Fruit fly (Drosophila melanogaster) whole organism, prepupa: Measurements from ENCODE around the gene Teh1.
A peak's percentile ranks its signal among the peaks of the same experiment; 100 is the strongest.

Source experiments
- Blimp-1 ChIP-seq: fragments of 200-800 bp; sonication (Bioruptor generic); optimal IDR thresholded peaks from 3 replicates; lab custom pipeline; 2017; ENCODE audit warnings: missing biosample characterization, missing genetic modification characterization, mild to moderate bottlenecking, moderate library complexity, missing genetic modification reagents
- CG10631 ChIP-seq: fragments of 200-800 bp; sonication (Bioruptor generic); optimal IDR thresholded peaks from 2 replicates; lab custom pipeline; 2016; ENCODE audit warnings: missing biosample characterization, missing genetic modification characterization
- CG11294 ChIP-seq: fragments of 200-800 bp; sonication (Bioruptor generic); IDR thresholded peaks from 2 replicates; pipeline ENCODE4 v1.3.6; 2022; ENCODE audit warnings: missing biosample characterization, missing genetic modification characterization
- CG11762 ChIP-seq: fragments of 200-800 bp; sonication (Bioruptor generic); optimal IDR thresholded peaks from 3 replicates; lab custom pipeline; 2016; ENCODE audit warnings: missing biosample characterization, missing genetic modification characterization; ENCODE audit not compliant: insufficient read depth
- CG11902 ChIP-seq: fragments of 200-800 bp; sonication (Bioruptor generic); optimal IDR thresholded peaks from 3 replicates; lab custom pipeline; 2016; ENCODE audit warnings: missing biosample characterization, missing genetic modification characterization
- CG15336 ChIP-seq: fragments of 200-800 bp; sonication (Bioruptor generic); IDR thresholded peaks from 2 replicates; pipeline ENCODE4 v1.3.6; 2022; ENCODE audit warnings: missing biosample characterization, missing genetic modification characterization
- CG1621 ChIP-seq: fragments of 200-800 bp; sonication (Bioruptor generic); optimal IDR thresholded peaks from 3 replicates; lab custom pipeline; 2018; ENCODE audit warnings: missing biosample characterization, mild to moderate bottlenecking, missing genetic modification characterization
- CG16779 ChIP-seq: fragments of 200-800 bp; sonication (Bioruptor generic); optimal IDR thresholded peaks from 3 replicates; lab custom pipeline; 2017; ENCODE audit warnings: missing biosample characterization, mild to moderate bottlenecking, missing genetic modification characterization
- CG3032 ChIP-seq: fragments of 200-800 bp; optimal IDR thresholded peaks from 2 replicates; lab custom pipeline; 2019; ENCODE audit warnings: missing biosample characterization, mild to moderate bottlenecking, missing genetic modification characterization, moderate library complexity
- CG31627 ChIP-seq: fragments of 200-800 bp; sonication (Bioruptor generic); optimal IDR thresholded peaks from 3 replicates; lab custom pipeline; 2016; ENCODE audit warnings: missing biosample characterization, missing genetic modification characterization
- CG34406 ChIP-seq: fragments of 200-800 bp; sonication (Bioruptor generic); optimal IDR thresholded peaks from 3 replicates; lab custom pipeline; 2016; ENCODE audit warnings: missing biosample characterization, missing genetic modification characterization
- CG4318 ChIP-seq: fragments of 200-800 bp; sonication (Bioruptor generic); optimal IDR thresholded peaks from 3 replicates; lab custom pipeline; 2017; ENCODE audit warnings: missing biosample characterization, mild to moderate bottlenecking, missing genetic modification characterization
- CG6163 ChIP-seq: fragments of 200-800 bp; sonication (Bioruptor generic); IDR thresholded peaks from 3 replicates; pipeline ENCODE4 v1.3.6; 2022; ENCODE audit warnings: missing biosample characterization, missing genetic modification characterization
- CG6808 ChIP-seq: fragments of 200-800 bp; sonication (Bioruptor generic); optimal IDR thresholded peaks from 3 replicates; lab custom pipeline; 2017; ENCODE audit warnings: missing biosample characterization, missing genetic modification characterization, mild to moderate bottlenecking, moderate library complexity, missing genetic modification reagents
- CG6854 ChIP-seq: fragments of 200-800 bp; sonication (Bioruptor generic); optimal IDR thresholded peaks from 2 replicates; lab custom pipeline; 2017; ENCODE audit warnings: missing biosample characterization, mild to moderate bottlenecking, missing genetic modification characterization
- CG9139 ChIP-seq: fragments of 200-800 bp; sonication (Bioruptor generic); optimal IDR thresholded peaks from 3 replicates; lab custom pipeline; 2017; ENCODE audit warnings: missing biosample characterization, mild to moderate bottlenecking, missing genetic modification characterization
- Eip75B ChIP-seq: fragments of 200-800 bp; sonication (Bioruptor generic); optimal IDR thresholded peaks from 3 replicates; lab custom pipeline; 2016; ENCODE audit warnings: missing biosample characterization, missing genetic modification characterization
- Eip78C ChIP-seq: fragments of 200-800 bp; sonication (Bioruptor generic); peaks from one replicate; lab custom pipeline; 2016; ENCODE audit warnings: missing biosample characterization, missing genetic modification characterization
- Ets21C ChIP-seq: fragments of 200-800 bp; sonication (Bioruptor generic); optimal IDR thresholded peaks from 3 replicates; lab custom pipeline; 2016; ENCODE audit warnings: missing biosample characterization, missing genetic modification characterization
- Ets96B ChIP-seq: fragments of 200-800 bp; optimal IDR thresholded peaks from 2 replicates; lab custom pipeline; 2019; ENCODE audit warnings: missing biosample characterization, mild to moderate bottlenecking, missing genetic modification characterization, moderate library complexity
- Gug ChIP-seq: fragments of 200-800 bp; sonication (Bioruptor generic); IDR thresholded peaks from 2 replicates; pipeline ENCODE4 v1.3.6; 2022; ENCODE audit warnings: missing biosample characterization, missing genetic modification characterization
- Hr38 ChIP-seq: sonication (Bioruptor generic); optimal IDR thresholded peaks from 2 replicates; lab custom pipeline; 2016; ENCODE audit warnings: missing biosample characterization, missing genetic modification characterization
- Hr39 ChIP-seq: fragments of 200-800 bp; sonication (Bioruptor generic); optimal IDR thresholded peaks from 2 replicates; lab custom pipeline; 2016; ENCODE audit warnings: missing biosample characterization, missing genetic modification characterization
- Hr4 ChIP-seq: fragments of 200-800 bp; sonication (Bioruptor generic); optimal IDR thresholded peaks from 3 replicates; lab custom pipeline; 2016; ENCODE audit warnings: missing biosample characterization, missing genetic modification characterization
- Lpt ChIP-seq: fragments of 200-800 bp; sonication (Bioruptor generic); optimal IDR thresholded peaks from 3 replicates; lab custom pipeline; 2016; ENCODE audit warnings: missing biosample characterization, missing genetic modification characterization
- Met ChIP-seq: fragments of 200-800 bp; sonication (Bioruptor generic); optimal IDR thresholded peaks from 3 replicates; lab custom pipeline; 2016; ENCODE audit warnings: missing biosample characterization, missing genetic modification characterization
- OdsH ChIP-seq: fragments of 200-800 bp; sonication (Bioruptor generic); optimal IDR thresholded peaks from 3 replicates; lab custom pipeline; 2016; ENCODE audit warnings: missing biosample characterization, missing genetic modification characterization
- Smox ChIP-seq: fragments of 200-800 bp; sonication (Bioruptor generic); optimal IDR thresholded peaks from 3 replicates; lab custom pipeline; 2016; ENCODE audit warnings: missing biosample characterization, missing genetic modification characterization
- Sox14 ChIP-seq: fragments of 200-800 bp; sonication (Bioruptor generic); optimal IDR thresholded peaks from 3 replicates; lab custom pipeline; 2016; ENCODE audit warnings: missing biosample characterization, missing genetic modification characterization
- Sox15 ChIP-seq: fragments of 200-800 bp; sonication (Bioruptor generic); optimal IDR thresholded peaks from 3 replicates; lab custom pipeline; 2016; ENCODE audit warnings: missing biosample characterization, missing genetic modification characterization
- achi ChIP-seq: fragments of 200-800 bp; sonication (Bioruptor generic); optimal IDR thresholded peaks from 3 replicates; lab custom pipeline; 2016; ENCODE audit warnings: missing biosample characterization, missing genetic modification characterization
- acj6 ChIP-seq: fragments of 200-800 bp; sonication (Bioruptor generic); optimal IDR thresholded peaks from 3 replicates; lab custom pipeline; 2016; ENCODE audit warnings: missing biosample characterization, missing genetic modification characterization
- dac ChIP-seq: fragments of 200-800 bp; sonication (Bioruptor generic); optimal IDR thresholded peaks from 2 replicates; lab custom pipeline; 2017; ENCODE audit warnings: missing biosample characterization, mild to moderate bottlenecking, missing genetic modification characterization
- dsx ChIP-seq: fragments of 200-800 bp; optimal IDR thresholded peaks from 3 replicates; lab custom pipeline; 2019; ENCODE audit warnings: missing biosample characterization, mild to moderate bottlenecking, missing genetic modification characterization, moderate library complexity; ENCODE audit not compliant: poor library complexity, severe bottlenecking
- eg ChIP-seq: fragments of 200-800 bp; sonication (Bioruptor generic); IDR thresholded peaks from 3 replicates; pipeline ENCODE4 v1.3.6; 2022; ENCODE audit warnings: missing biosample characterization, missing genetic modification characterization
- esn ChIP-seq: fragments of 200-800 bp; sonication (Bioruptor generic); optimal IDR thresholded peaks from 2 replicates; lab custom pipeline; 2016; ENCODE audit warnings: missing biosample characterization, mild to moderate bottlenecking, missing genetic modification characterization, moderate library complexity
- fd59A ChIP-seq: fragments of 200-800 bp; sonication (Bioruptor generic); optimal IDR thresholded peaks from 2 replicates; lab custom pipeline; 2017; ENCODE audit warnings: missing biosample characterization, mild to moderate bottlenecking, missing genetic modification characterization, missing genetic modification reagents
- fd85E ChIP-seq: fragments of 200-800 bp; sonication (Bioruptor generic); optimal IDR thresholded peaks from 3 replicates; lab custom pipeline; 2016; ENCODE audit warnings: missing biosample characterization, missing genetic modification characterization
- lz ChIP-seq: fragments of 200-800 bp; sonication (Bioruptor generic); optimal IDR thresholded peaks from 3 replicates; lab custom pipeline; 2016; ENCODE audit warnings: missing biosample characterization, missing genetic modification characterization
- net ChIP-seq: fragments of 200-800 bp; sonication (Bioruptor generic); optimal IDR thresholded peaks from 3 replicates; lab custom pipeline; 2016; ENCODE audit warnings: missing biosample characterization, missing genetic modification characterization
- pdm3 ChIP-seq: fragments of 200-800 bp; sonication (Bioruptor generic); optimal IDR thresholded peaks from 3 replicates; lab custom pipeline; 2016; ENCODE audit warnings: missing biosample characterization, missing genetic modification characterization
- salr ChIP-seq, 2 experiments: fragments of 200-800 bp; sonication (Bioruptor generic); optimal IDR thresholded peaks; 3 replicates each; lab custom pipeline; 2016 to 2018; ENCODE audit warnings: missing biosample characterization in 2 of 2, missing genetic modification characterization in 2 of 2, mild to moderate bottlenecking in 1 of 2
- spab ChIP-seq: fragments of 200-800 bp; sonication (Bioruptor generic); optimal IDR thresholded peaks from 2 replicates; lab custom pipeline; 2017; ENCODE audit warnings: missing biosample characterization, mild to moderate bottlenecking, missing genetic modification characterization, missing genetic modification reagents
- ss ChIP-seq, 2 experiments: fragments of 200-800 bp; sonication (Bioruptor generic); optimal IDR thresholded peaks; 2 replicates in 1 of 2; 3 replicates in 1 of 2; lab custom pipeline; 2017 to 2018; ENCODE audit warnings: mild to moderate bottlenecking in 2 of 2, missing biosample characterization in 2 of 2, missing genetic modification characterization in 2 of 2, moderate library complexity in 1 of 2
- svp ChIP-seq: fragments of 200-800 bp; sonication (Bioruptor generic); peaks from one replicate; lab custom pipeline; 2016; ENCODE audit warnings: missing biosample characterization, missing genetic modification characterization
- topi ChIP-seq: fragments of 200-800 bp; sonication (Bioruptor generic); optimal IDR thresholded peaks from 3 replicates; lab custom pipeline; 2016; ENCODE audit warnings: missing biosample characterization, missing genetic modification characterization
- vri ChIP-seq: fragments of 200-800 bp; sonication (Bioruptor generic); optimal IDR thresholded peaks from 3 replicates; lab custom pipeline; 2016; ENCODE audit warnings: missing biosample characterization, mild to moderate bottlenecking, missing genetic modification characterization

Gene Teh1

dm6 chr3R:9784341-9785062 is 83.4 kb downstream of the Teh1 start, which contains the start of the genes MtnA and CG8500:
TSS of gene MtnA (minus strand) at chr3R:9784370.
TSS of gene CG8500 (plus strand) at chr3R:9784653.
- TF ChIP-seq Sox15 (GFP tag; lab: Kevin White, UChicago) (no peak), Met (GFP tag; lab: Kevin White, UChicago) (no peak), Blimp-1 (GFP tag; lab: Kevin White, UChicago) (no peak), svp (GFP tag; lab: Kevin White, UChicago) (peak; percentile 70), topi (GFP tag; lab: Kevin White, UChicago) (no peak), OdsH (GFP tag; lab: Kevin White, UChicago) (no peak), CG34406 (no peak), CG6854 (GFP tag; lab: Kevin White, UChicago) (no peak), spab (GFP tag; lab: Kevin White, UChicago) (no peak), Ets21C (no peak), ss (GFP tag; optimal IDR thresholded peaks at IDR 0.05; lab: Kevin White, UChicago) (peak in 1 of 2 experiments; percentile 18), CG15336 (GFP tag; lab: Robert Waterston, UW) (0 out of 2 replicates have a peak, but pooled peaks have one; percentile 16)
- TF ChIP-seq, all 60 proteins: peak for 3

- TF ChIP-seq Eip78C (GFP tag; lab: Kevin White, UChicago) (peak; percentile 55), CG16779 (tag; lab: Kevin White, UChicago) (no peak), CG1621 (tag; lab: Kevin White, UChicago) (no peak), CG3032 (tag; lab: Kevin White, UChicago) (no peak), salr (GFP tag; optimal IDR thresholded peaks at IDR 0.05; lab: Kevin White, UChicago) (no peak), CG6808 (GFP tag; lab: Kevin White, UChicago) (no peak), Gug (GFP tag; lab: Robert Waterston, UW) (no peak), CG4318 (GFP tag; lab: Kevin White, UChicago) (no peak), CG11762 (no peak), Ets96B (tag; lab: Kevin White, UChicago) (peak; percentile 9), CG11902 (GFP tag; lab: Kevin White, UChicago) (no peak), achi (GFP tag; lab: Kevin White, UChicago) (no peak), dac (GFP tag; lab: Kevin White, UChicago) (no peak), lz (no peak), CG31627 (GFP tag; lab: Kevin White, UChicago) (no peak), spab (GFP tag; lab: Kevin White, UChicago) (no peak), CG15336 (GFP tag; lab: Robert Waterston, UW) (peak; percentile 42), Smox (no peak), svp (GFP tag; lab: Kevin White, UChicago) (peak; percentile 78), net (GFP tag; lab: Kevin White, UChicago) (no peak), Met (GFP tag; lab: Kevin White, UChicago) (no peak), CG6163 (GFP tag; lab: Robert Waterston, UW) (no peak), eg (GFP tag; lab: Robert Waterston, UW) (peak; percentile 36; the same call in 1 of the 3 replicates), acj6 (GFP tag; lab: Kevin White, UChicago) (peak; percentile 5), ss (GFP tag; optimal IDR thresholded peaks at IDR 0.05; lab: Kevin White, UChicago) (no peak), CG11294 (GFP tag; lab: Robert Waterston, UW) (no peak), fd85E (no peak), pdm3 (GFP tag; lab: Kevin White, UChicago) (no peak), Eip75B (GFP tag; lab: Kevin White, UChicago) (no peak), esn (peak; percentile 7), dsx (no peak), Hr38 (GFP tag; lab: Kevin White, UChicago) (no peak), CG34406 (no peak), Sox14 (GFP tag; lab: Kevin White, UChicago) (no peak), fd59A (GFP tag; lab: Kevin White, UChicago) (no peak), Hr4 (GFP tag; lab: Kevin White, UChicago) (peak; percentile 0), Hr39 (GFP tag; lab: Kevin White, UChicago) (no peak), CG9139 (GFP tag; lab: Kevin White, UChicago) (no peak), Lpt (GFP tag; lab: Kevin White, UChicago) (no peak), CG10631 (GFP tag; lab: Kevin White, UChicago) (peak; percentile 32), vri (GFP tag; lab: Kevin White, UChicago) (peak; percentile 23), Sox15 (GFP tag; lab: Kevin White, UChicago) (no peak)
Measured at dm6 chr3R:9783240-9783917, 84.5 kb downstream of the Teh1 start.
